Worm (Caenorhabditis elegans) whole organism, mixed stage, embryonic: ENCODE results near the gene T27E9.2.
"Not testable (repeated sequence)": the region's sequence is repeated elsewhere in the genome, so short reads cannot be mapped to it uniquely, and the experiment has no call there.

Experiments
- elt-3 ChIP-seq: fragments of 150-350 bp; optimal IDR thresholded peaks from 2 replicates; lab custom pipeline; 2014; ENCODE audit warnings: missing biosample characterization, missing genetic modification characterization
- lin-32 ChIP-seq: fragments of 200-800 bp; sonication (Bioruptor generic); optimal IDR thresholded peaks from 2 replicates; lab custom pipeline; 2018; ENCODE audit warnings: mild to moderate bottlenecking, missing genetic modification characterization, missing compliant biosample characterization
- lsy-2 ChIP-seq: fragments of 150-350 bp; optimal IDR thresholded peaks from 2 replicates; lab custom pipeline; 2014; ENCODE audit warnings: missing biosample characterization, missing genetic modification characterization
- sptf-1 ChIP-seq: sonication (generic microtip); optimal IDR thresholded peaks from 2 replicates; lab custom pipeline; 2017; ENCODE audit warnings: mild to moderate bottlenecking, missing genetic modification characterization, moderate library complexity, missing compliant biosample characterization
- ztf-11 ChIP-seq: fragments of 150-350 bp; optimal IDR thresholded peaks from 2 replicates; lab custom pipeline; 2014; ENCODE audit warnings: missing biosample characterization, missing genetic modification characterization

DNA sequence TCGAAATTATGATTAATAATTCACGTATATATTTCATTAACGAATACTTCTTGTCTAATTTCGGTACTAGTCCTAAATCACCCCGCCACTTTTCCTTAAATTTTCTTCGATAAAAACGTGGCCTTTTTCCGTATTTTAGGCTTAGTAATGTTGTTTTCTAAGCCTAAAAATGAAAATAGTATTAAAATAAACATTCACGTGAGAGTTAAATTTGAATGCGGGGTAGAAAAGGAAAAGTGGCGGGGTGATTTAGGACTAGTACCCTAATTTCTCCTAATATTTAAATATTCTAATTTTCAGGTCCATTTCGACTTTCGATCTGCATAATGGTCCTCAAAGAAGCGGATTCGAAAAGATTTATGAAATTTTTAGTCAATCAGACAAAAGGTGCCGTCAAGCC is 36.5 kb upstream of the T27E9.2 start, which contains the start of gene T28A8.6:
- TF ChIP-seq sptf-1 (tag; lab: Kevin White, UChicago); lin-32 (GFP tag; lab: Kevin White, UChicago); ztf-11; lsy-2; elt-3 (tag; lab: Kevin White, UChicago): not testable (repeated sequence)
